Worm (Caenorhabditis elegans): ENCODE results near the gene tin-9.2.
A peak's percentile ranks its signal among the peaks of the same experiment; 100 is the strongest.

tin-9.2 gene

DNA sequence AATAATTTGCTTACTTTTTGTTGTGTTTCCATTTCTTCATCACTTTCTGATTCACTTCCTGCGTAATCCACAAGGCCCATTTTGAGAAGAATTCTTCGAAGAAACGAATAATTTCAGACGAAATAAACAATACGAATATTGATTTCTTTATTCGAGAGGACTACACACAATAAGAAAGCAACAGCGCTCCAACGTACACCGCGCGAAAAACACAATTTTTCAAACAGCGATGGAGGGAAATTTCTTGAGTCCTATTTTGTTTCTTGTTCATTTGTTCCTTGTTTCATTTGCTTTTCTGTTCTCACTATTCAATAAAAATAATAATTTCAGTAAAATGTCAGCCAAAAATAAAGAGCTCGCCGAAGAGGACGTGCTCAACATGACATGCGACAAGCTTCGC is 5.1 kb upstream of the tin-9.2 start, which contains the start of the genes prcc-1 and C39E9.12:
Gene prcc-1 (minus strand): TSS at position 119 of the 400 bp plus-strand sequence.
Gene C39E9.12 (plus strand): TSS at position 331 of the 400 bp plus-strand sequence.
- no peak for TF ChIP-seq nhr-11 (tag; optimal IDR thresholded peaks at IDR 0.05)
- no peak for TF ChIP-seq ama-1 (optimal IDR thresholded peaks at IDR 0.05)
- TF ChIP-seq blmp-1 (tag; optimal IDR thresholded peaks at IDR 0.05; ENCODE audit: insufficient read depth): no peak
- peak; percentile 23 for TF ChIP-seq nhr-6 (tag; optimal IDR thresholded peaks at IDR 0.05)
- TF ChIP-seq crh-2 (tag; optimal IDR thresholded peaks at IDR 0.05): peak; percentile 76
- TF ChIP-seq unc-55 (GFP tag; optimal IDR thresholded peaks at IDR 0.05): peak; percentile 94
- no peak for TF ChIP-seq unc-62 (GFP tag; optimal IDR thresholded peaks at IDR 0.05)
- no peak for TF ChIP-seq lin-39 (tag; optimal IDR thresholded peaks at IDR 0.05)
- TF ChIP-seq nhr-129 (tag; optimal IDR thresholded peaks at IDR 0.05): peak; percentile 96
- TF ChIP-seq R02D3.7 (tag; optimal IDR thresholded peaks at IDR 0.05): no peak
- no peak for TF ChIP-seq Y55F3AM.14 (GFP tag; optimal IDR thresholded peaks at IDR 0.05)
- TF ChIP-seq ceh-82 (tag; optimal IDR thresholded peaks at IDR 0.05): no peak
- no peak for TF ChIP-seq sem-4 (tag; optimal IDR thresholded peaks at IDR 0.05)
- peak; percentile 6 for TF ChIP-seq egl-27 (tag; optimal IDR thresholded peaks at IDR 0.05)
- peak; percentile 31 to 86 for TF ChIP-seq lsy-2 (tag; optimal IDR thresholded peaks at IDR 0.05)
- TF ChIP-seq fos-1 (tag; optimal IDR thresholded peaks at IDR 0.05): peak; percentile 32
- no peak for TF ChIP-seq lin-11 (tag; optimal IDR thresholded peaks at IDR 0.05)
- no peak for TF ChIP-seq ztf-11 (tag; optimal IDR thresholded peaks at IDR 0.05)
- TF ChIP-seq unc-39 (tag; optimal IDR thresholded peaks at IDR 0.05): no peak
- no peak for TF ChIP-seq mbf-1 (tag; optimal IDR thresholded peaks at IDR 0.05)
- no peak for TF ChIP-seq nhr-23 (tag; optimal IDR thresholded peaks at IDR 0.05)
- no peak for TF ChIP-seq ztf-1 (GFP tag; conservative IDR thresholded peaks at IDR 0.05)
- TF ChIP-seq dmd-4 (tag; optimal IDR thresholded peaks at IDR 0.05): no peak
- no peak for TF ChIP-seq ceh-16 (tag; optimal IDR thresholded peaks at IDR 0.05)
- TF ChIP-seq sma-3 (GFP tag; optimal IDR thresholded peaks at IDR 0.05): peak; percentile 47
- peak; percentile 87 for TF ChIP-seq gmeb-1 (tag; optimal IDR thresholded peaks at IDR 0.05)
- no peak for TF ChIP-seq lin-13 (GFP tag; optimal IDR thresholded peaks at IDR 0.05)
- peak; percentile 44 for TF ChIP-seq snpc-4 (tag; optimal IDR thresholded peaks at IDR 0.05)
- no peak for TF ChIP-seq ztf-4 (tag; optimal IDR thresholded peaks at IDR 0.05)
- no peak for TF ChIP-seq zag-1 (tag; optimal IDR thresholded peaks at IDR 0.05)
- TF ChIP-seq aly-2 (tag; optimal IDR thresholded peaks at IDR 0.05): no peak
- peak; percentile 86 for TF ChIP-seq C34F6.9 (tag; optimal IDR thresholded peaks at IDR 0.05)
- TF ChIP-seq sma-9 (GFP tag; optimal IDR thresholded peaks at IDR 0.05): peak; percentile 54
- no peak for TF ChIP-seq sma-9 (tag; optimal IDR thresholded peaks at IDR 0.05)

DNA sequence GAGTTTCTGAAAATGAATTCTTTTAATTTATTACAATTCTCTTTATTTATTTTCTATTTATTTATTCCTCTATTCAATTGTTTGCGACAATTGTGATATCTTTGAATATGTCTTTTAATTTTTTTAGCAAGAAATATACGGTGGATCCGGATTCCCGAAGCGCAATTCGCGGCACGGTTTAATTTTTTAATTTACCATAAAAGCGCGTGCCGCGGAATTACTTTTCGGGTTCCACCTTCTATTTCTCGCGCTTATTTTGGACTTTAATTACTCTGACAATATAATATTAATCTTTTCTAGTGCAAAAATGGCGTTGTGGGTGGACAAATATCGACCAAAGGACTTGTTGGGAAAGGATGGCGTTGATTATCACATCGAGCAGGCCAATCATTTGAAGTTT is 3.3 kb upstream of the tin-9.2 start, which contains the start of gene rfc-3:
Gene rfc-3 (plus strand): TSS at position 301 of the 400 bp plus-strand sequence.
- TF ChIP-seq snpc-4 (tag; optimal IDR thresholded peaks at IDR 0.05) (no peak), nhr-12 (tag; optimal IDR thresholded peaks at IDR 0.05) (no peak), sma-9 (GFP tag; optimal IDR thresholded peaks at IDR 0.05) (no peak), sma-9 (tag; optimal IDR thresholded peaks at IDR 0.05) (no peak), lin-39 (tag; optimal IDR thresholded peaks at IDR 0.05) (no peak), C34F6.9 (tag; optimal IDR thresholded peaks at IDR 0.05) (no peak), aly-2 (tag; optimal IDR thresholded peaks at IDR 0.05) (no peak), nhr-6 (tag; optimal IDR thresholded peaks at IDR 0.05) (no peak), elt-3 (tag; optimal IDR thresholded peaks at IDR 0.05) (no peak), dmd-4 (tag; optimal IDR thresholded peaks at IDR 0.05) (no peak), lin-13 (GFP tag; optimal IDR thresholded peaks at IDR 0.05) (no peak), mbf-1 (tag; optimal IDR thresholded peaks at IDR 0.05) (no peak), nhr-25 (tag; optimal IDR thresholded peaks at IDR 0.05) (no peak), nhr-11 (tag; optimal IDR thresholded peaks at IDR 0.05) (no peak), nhr-23 (tag; optimal IDR thresholded peaks at IDR 0.05) (no peak), R02D3.7 (tag; optimal IDR thresholded peaks at IDR 0.05) (no peak), egl-27 (tag; optimal IDR thresholded peaks at IDR 0.05) (no peak)

DNA sequence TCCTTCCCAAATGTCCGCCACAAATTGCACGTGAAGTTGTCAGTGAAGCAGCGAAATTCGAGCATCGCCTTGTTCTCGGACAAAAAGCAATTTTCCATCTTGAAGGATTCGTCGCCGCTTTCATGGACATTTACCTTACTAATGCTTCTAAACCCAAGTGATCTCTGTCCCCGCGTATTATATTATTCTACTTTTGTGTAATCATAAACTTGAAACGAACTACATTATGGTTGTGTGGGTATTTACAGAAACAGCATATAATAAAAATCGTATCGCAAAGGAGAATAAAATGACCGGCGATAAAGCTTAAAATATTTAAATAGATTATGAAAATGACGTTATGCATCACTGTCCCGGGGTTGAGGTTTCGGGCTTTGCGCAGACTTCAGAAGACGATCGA is 2.0 kb upstream of the tin-9.2 start:
- peak; percentile 27 for TF ChIP-seq nhr-129 (tag; optimal IDR thresholded peaks at IDR 0.05)
- TF ChIP-seq unc-62 (GFP tag; optimal IDR thresholded peaks at IDR 0.05): no peak

DNA sequence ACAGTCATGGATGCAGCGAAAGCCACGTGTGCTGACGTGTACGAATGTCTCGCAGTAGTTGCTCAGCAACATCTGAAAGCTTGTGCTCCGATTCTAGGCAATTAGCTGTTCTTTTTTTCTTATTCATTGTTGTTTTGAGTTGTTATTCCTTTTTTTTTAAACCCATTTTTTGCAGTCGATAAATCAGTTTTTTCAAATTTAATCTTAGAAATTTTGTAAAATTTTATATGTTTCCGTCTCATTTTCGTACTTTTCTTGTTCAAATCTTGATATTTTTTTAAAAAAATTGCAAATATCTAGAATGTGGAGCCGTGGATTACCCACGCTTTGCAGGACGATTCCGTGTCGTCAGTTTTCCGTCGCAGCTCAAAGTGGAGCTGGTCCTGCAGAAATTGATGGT is 1.6 kb downstream of the tin-9.2 start, which contains the start of gene fask-1:
Gene fask-1 (plus strand): TSS at position 301 of the 400 bp plus-strand sequence.
- no peak for TF ChIP-seq nhr-12 (tag; optimal IDR thresholded peaks at IDR 0.05)
- TF ChIP-seq gmeb-1 (tag; optimal IDR thresholded peaks at IDR 0.05): no peak
- TF ChIP-seq skn-1 (tag; optimal IDR thresholded peaks at IDR 0.05): no peak
- no peak for TF ChIP-seq lin-39 (tag; optimal IDR thresholded peaks at IDR 0.05)
- no peak for TF ChIP-seq ceh-82 (tag; optimal IDR thresholded peaks at IDR 0.05)
- no peak for TF ChIP-seq Y55F3AM.14 (GFP tag; optimal IDR thresholded peaks at IDR 0.05)
- TF ChIP-seq sma-3 (GFP tag; optimal IDR thresholded peaks at IDR 0.05): no peak
- TF ChIP-seq unc-62 (GFP tag; optimal IDR thresholded peaks at IDR 0.05): no peak
- no peak for TF ChIP-seq mbf-1 (tag; optimal IDR thresholded peaks at IDR 0.05)
- TF ChIP-seq unc-55 (GFP tag; optimal IDR thresholded peaks at IDR 0.05): no peak
- TF ChIP-seq snpc-4 (tag; optimal IDR thresholded peaks at IDR 0.05): no peak
- no peak for TF ChIP-seq ceh-16 (tag; optimal IDR thresholded peaks at IDR 0.05)
- no peak for TF ChIP-seq lsy-2 (tag; optimal IDR thresholded peaks at IDR 0.05)
- TF ChIP-seq nhr-237 (tag; optimal IDR thresholded peaks at IDR 0.05): no peak
- TF ChIP-seq fos-1 (tag; optimal IDR thresholded peaks at IDR 0.05): no peak
- TF ChIP-seq lin-13 (GFP tag; optimal IDR thresholded peaks at IDR 0.05): no peak
- no peak for TF ChIP-seq egl-27 (tag; optimal IDR thresholded peaks at IDR 0.05)
- TF ChIP-seq aly-2 (tag; optimal IDR thresholded peaks at IDR 0.05): no peak
- TF ChIP-seq mdl-1 (tag; optimal IDR thresholded peaks at IDR 0.05): no peak
- no peak for TF ChIP-seq nhr-10 (tag; optimal IDR thresholded peaks at IDR 0.05)
